Fruit fly (Drosophila melanogaster): ENCODE results near the gene CG9231.
A peak's percentile ranks its signal among the peaks of the same experiment; 100 is the strongest.

Gene CG9231

dm6 chr3L:19634788-19635448 is 49.1 kb upstream of the CG9231 start (continued):
- no peak for TF ChIP-seq CG17568 (GFP tag; optimal IDR thresholded peaks at IDR 0.05)
- peak; percentile 65 for TF ChIP-seq zen (tag; optimal IDR thresholded peaks at IDR 0.05)
- TF ChIP-seq Drgx (GFP tag; IDR thresholded peaks at IDR 0.05), result peak; percentile 79; the same call in 1 of the 2 replicates
- no peak for TF ChIP-seq sima (GFP tag; optimal IDR thresholded peaks at IDR 0.05)
- no peak for TF ChIP-seq Dip3 (GFP tag; optimal IDR thresholded peaks at IDR 0.05)
- peak; percentile 64 for TF ChIP-seq CG2120 (GFP tag; optimal IDR thresholded peaks at IDR 0.05)
- TF ChIP-seq Aef1 (GFP tag; IDR thresholded peaks at IDR 0.05), result peak; percentile 74
- TF ChIP-seq trem (tag; optimal IDR thresholded peaks at IDR 0.05), result peak; percentile 63
- no peak for TF ChIP-seq Stat92E (GFP tag; optimal IDR thresholded peaks at IDR 0.05)
- TF ChIP-seq pho (GFP tag; optimal IDR thresholded peaks at IDR 0.05), result no peak
- no peak for TF ChIP-seq Dip2 (GFP tag; IDR thresholded peaks at IDR 0.05)
- peak; percentile 87 for TF ChIP-seq CG18262 (tag; optimal IDR thresholded peaks at IDR 0.05)
- TF ChIP-seq gcm2 (GFP tag; optimal IDR thresholded peaks at IDR 0.05), result no peak
- TF ChIP-seq esg (GFP tag; conservative IDR thresholded peaks at IDR 0.05), result peak; percentile 49
- TF ChIP-seq CG34224 (GFP tag; IDR thresholded peaks at IDR 0.05; ENCODE audit: partially characterized antibody), result no peak
- TF ChIP-seq CG15479 (GFP tag; optimal IDR thresholded peaks at IDR 0.05), result no peak
- TF ChIP-seq dpn (GFP tag; optimal IDR thresholded peaks at IDR 0.05), result peak; percentile 14 to 57
- peak; percentile 63 for TF ChIP-seq crol (GFP tag; IDR thresholded peaks at IDR 0.05)
- TF ChIP-seq CG4328 (GFP tag; optimal IDR thresholded peaks at IDR 0.05), result no peak
- peak; percentile 78 for TF ChIP-seq CG8388 (GFP tag; optimal IDR thresholded peaks at IDR 0.05)
- peak; percentile 35; the same call in 1 of the 2 replicates for TF ChIP-seq peb (GFP tag; IDR thresholded peaks at IDR 0.05)
- TF ChIP-seq tna (GFP tag; IDR thresholded peaks at IDR 0.05; ENCODE audit: partially characterized antibody), result no peak
- TF ChIP-seq gsb (GFP tag; IDR thresholded peaks at IDR 0.05), result no peak
- TF ChIP-seq Mrtf (GFP tag; IDR thresholded peaks at IDR 0.05), result peak; percentile 43; the same call in 1 of the 3 replicates
- no peak for TF ChIP-seq ara (GFP tag; IDR thresholded peaks at IDR 0.05)
- no peak for TF ChIP-seq CG30020 (tag; optimal IDR thresholded peaks at IDR 0.05)
- TF ChIP-seq CG10565 (GFP tag; optimal IDR thresholded peaks at IDR 0.05), result no peak
- peak; percentile 75 for TF ChIP-seq Spps (tag; optimal IDR thresholded peaks at IDR 0.05)
- TF ChIP-seq Mad (GFP tag; optimal IDR thresholded peaks at IDR 0.05), result no peak
- TF ChIP-seq repo (GFP tag; optimal IDR thresholded peaks at IDR 0.05), result no peak
- no peak for TF ChIP-seq NK7.1 (GFP tag; optimal IDR thresholded peaks at IDR 0.05)
- TF ChIP-seq CG9215 (GFP tag; IDR thresholded peaks at IDR 0.05), result no peak; the same call in 1 of the 2 replicates
- TF ChIP-seq ken (GFP tag; IDR thresholded peaks at IDR 0.05), result no peak
- peak; percentile 72; the same call in 1 of the 2 replicates for TF ChIP-seq sob (GFP tag; IDR thresholded peaks at IDR 0.05)
- peak; percentile 84 for TF ChIP-seq CG7556 (GFP tag; optimal IDR thresholded peaks at IDR 0.05)
- no peak for TF ChIP-seq sens-2 (GFP tag; IDR thresholded peaks at IDR 0.05)
- TF ChIP-seq twi (tag; optimal IDR thresholded peaks at IDR 0.05), result peak; percentile 9
- no peak for TF ChIP-seq vfl (GFP tag; optimal IDR thresholded peaks at IDR 0.05)
- TF ChIP-seq CG6175 (GFP tag; IDR thresholded peaks at IDR 0.05), result 0 out of 3 replicates have a peak, but pooled peaks have one; percentile 12
- no peak for TF ChIP-seq Dp (GFP tag; optimal IDR thresholded peaks at IDR 0.05)
- peak; percentile 87 for TF ChIP-seq PHDP (tag; optimal IDR thresholded peaks at IDR 0.05)
- TF ChIP-seq Sox102F (GFP tag; optimal IDR thresholded peaks at IDR 0.05), result peak; percentile 69
- peak; percentile 22 for TF ChIP-seq YL-1 (GFP tag; optimal IDR thresholded peaks at IDR 0.05)
- no peak for TF ChIP-seq CG12744 (GFP tag; optimal IDR thresholded peaks at IDR 0.05)
- TF ChIP-seq da (GFP tag; optimal IDR thresholded peaks at IDR 0.05), result no peak
- TF ChIP-seq ato (GFP tag; IDR thresholded peaks at IDR 0.05; ENCODE audit: partially characterized antibody), result no peak
- no peak for TF ChIP-seq CG12071 (GFP tag; optimal IDR thresholded peaks at IDR 0.05)
- TF ChIP-seq CG14667 (GFP tag; IDR thresholded peaks at IDR 0.05), result peak; percentile 71
- TF ChIP-seq Kr (GFP tag; optimal IDR thresholded peaks at IDR 0.05), result no peak
- no peak for TF ChIP-seq MESR4 (GFP tag; optimal IDR thresholded peaks at IDR 0.05)

All from whole organism, embryonic.